Worm (Caenorhabditis elegans): ENCODE measurements around the gene R10H10.4.

ce11 chrIV:10347528-10347927, 47.2 kb downstream of the R10H10.4 start:
- TF ChIP-seq lin-39 (tag; optimal IDR thresholded peaks at IDR 0.05) (no peak), unc-62 (GFP tag; optimal IDR thresholded peaks at IDR 0.05) (no peak), elt-3 (tag; optimal IDR thresholded peaks at IDR 0.05) (no peak), F13H6.1 (tag; optimal IDR thresholded peaks at IDR 0.05) (no peak)

Measured in whole organism, L2 larva.